1 worm cellular context compared by ENCODE assay signal in genomic region chrX:4523887-4524350, ce11.
TF ChIP-seq lines count a peak whose summit lies in the region.

Gene pdi-2, plus strand, starts transcription at chrX:4524155.

TF ChIP-seq in whole organism, L4 larva, 104 proteins besides CTCF, POLR2A, EP300 and RAD21 (continued from another document):
- TF ChIP-seq F26F4.8 (GFP tag; conservative IDR thresholded peaks at IDR 0.05; lab: Robert Waterston, UW): no peak
- peak; percentile 49 for TF ChIP-seq nhr-6 (tag; optimal IDR thresholded peaks at IDR 0.05; lab: Kevin White, UChicago)
- TF ChIP-seq mes-2 (tag; optimal IDR thresholded peaks at IDR 0.05; lab: Kevin White, UChicago; ENCODE audit: poor library complexity, severe bottlenecking): peak; percentile 48
- peak; percentile 13 for TF ChIP-seq nhr-102 (tag; optimal IDR thresholded peaks at IDR 0.05; lab: Kevin White, UChicago)
- TF ChIP-seq daf-19 (GFP tag; conservative IDR thresholded peaks at IDR 0.05; lab: Robert Waterston, UW): no peak
- peak; percentile 86 for TF ChIP-seq hmg-1.1 (GFP tag; IDR thresholded peaks at IDR 0.05; lab: Robert Waterston, UW)
- TF ChIP-seq nhr-28 (tag; optimal IDR thresholded peaks at IDR 0.05; lab: Kevin White, UChicago): peak; percentile 65
- TF ChIP-seq attf-4 (tag; optimal IDR thresholded peaks at IDR 0.05; lab: Kevin White, UChicago): no peak
- TF ChIP-seq ceh-28 (tag; optimal IDR thresholded peaks at IDR 0.05; lab: Kevin White, UChicago): no peak
- no peak for TF ChIP-seq ztf-11 (tag; optimal IDR thresholded peaks at IDR 0.05; lab: Kevin White, UChicago)
- TF ChIP-seq Y5F2A.4 (GFP tag; optimal IDR thresholded peaks at IDR 0.05; lab: Kevin White, UChicago): no peak
- TF ChIP-seq pha-4 (GFP tag; IDR thresholded peaks at IDR 0.05; lab: Robert Waterston, UW): peak; percentile 76
- no peak for TF ChIP-seq pha-4 (tag; optimal IDR thresholded peaks at IDR 0.05; lab: Kevin White, UChicago)
- no peak for TF ChIP-seq F44E2.7 (GFP tag; IDR thresholded peaks at IDR 0.05; lab: Robert Waterston, UW)
- TF ChIP-seq dpl-1 (GFP tag; optimal IDR thresholded peaks at IDR 0.05; lab: Kevin White, UChicago): peak; percentile 47
- no peak; the same call in 1 of the 2 replicates for TF ChIP-seq dmd-9 (GFP tag; IDR thresholded peaks at IDR 0.05; lab: Robert Waterston, UW)
- no peak for TF ChIP-seq lin-39 (tag; optimal IDR thresholded peaks at IDR 0.05; lab: Kevin White, UChicago)
- no peak for TF ChIP-seq snpc-4 (tag; optimal IDR thresholded peaks at IDR 0.05; lab: Kevin White, UChicago)
- TF ChIP-seq lin-1 (GFP tag; IDR thresholded peaks at IDR 0.05; lab: Robert Waterston, UW): peak; percentile 70; the same call in 1 of the 2 replicates
- peak; percentile 52; the same call in 1 of the 2 replicates for TF ChIP-seq D1046.2 (GFP tag; IDR thresholded peaks at IDR 0.05; lab: Robert Waterston, UW)
- no peak for TF ChIP-seq skn-1 (tag; optimal IDR thresholded peaks at IDR 0.05; lab: Kevin White, UChicago)
- 0 out of 4 replicates have a peak, but pooled peaks of 1 of the 2 experiments have one; percentile 15 for TF ChIP-seq madf-5 (GFP tag; IDR thresholded peaks at IDR 0.05; lab: Robert Waterston, UW)
- TF ChIP-seq jun-1 (tag; optimal IDR thresholded peaks at IDR 0.05; lab: Kevin White, UChicago): peak; percentile 31
- TF ChIP-seq lin-38 (GFP tag; IDR thresholded peaks at IDR 0.05; lab: Robert Waterston, UW): peak; percentile 43
- peak; percentile 52 for TF ChIP-seq fkh-10 (GFP tag; optimal IDR thresholded peaks at IDR 0.05; lab: Kevin White, UChicago)
- peak; percentile 87 for TF ChIP-seq mep-1 (tag; optimal IDR thresholded peaks at IDR 0.05; lab: Kevin White, UChicago)
- peak; percentile 90 for TF ChIP-seq ctbp-1 (GFP tag; IDR thresholded peaks at IDR 0.05; lab: Robert Waterston, UW)
- TF ChIP-seq sdz-12 (GFP tag; optimal IDR thresholded peaks at IDR 0.05; lab: Kevin White, UChicago): peak; percentile 27
- TF ChIP-seq nhr-237 (tag; optimal IDR thresholded peaks at IDR 0.05; lab: Kevin White, UChicago): no peak
- no peak for TF ChIP-seq ceh-82 (tag; optimal IDR thresholded peaks at IDR 0.05; lab: Kevin White, UChicago)
- TF ChIP-seq nhr-11 (tag; optimal IDR thresholded peaks at IDR 0.05; lab: Kevin White, UChicago): peak; percentile 44
- peak; percentile 32 for TF ChIP-seq nhr-48 (tag; optimal IDR thresholded peaks at IDR 0.05; lab: Kevin White, UChicago)
- TF ChIP-seq lim-7 (GFP tag; IDR thresholded peaks at IDR 0.05; lab: Robert Waterston, UW): no peak
- no peak for TF ChIP-seq F49E8.2 (tag; optimal IDR thresholded peaks at IDR 0.05; lab: Kevin White, UChicago; ENCODE audit: borderline replicate concordance)
- TF ChIP-seq lir-3 (tag; optimal IDR thresholded peaks at IDR 0.05; lab: Kevin White, UChicago): no peak
- no peak for TF ChIP-seq R02D3.7 (tag; optimal IDR thresholded peaks at IDR 0.05; lab: Kevin White, UChicago)
- TF ChIP-seq ceh-20 (GFP tag; IDR thresholded peaks at IDR 0.05; lab: Robert Waterston, UW): no peak
- TF ChIP-seq hlh-11 (tag; optimal IDR thresholded peaks at IDR 0.05; lab: Kevin White, UChicago): peak; percentile 94
- TF ChIP-seq unc-130 (GFP tag; optimal IDR thresholded peaks at IDR 0.05; lab: Kevin White, UChicago): no peak
- TF ChIP-seq madf-9 (GFP tag; conservative IDR thresholded peaks at IDR 0.05; lab: Robert Waterston, UW): peak; percentile 42; the same call in 1 of the 2 replicates
- TF ChIP-seq pqm-1 (tag; optimal IDR thresholded peaks at IDR 0.05; lab: Kevin White, UChicago): peak; percentile 23
- peak; percentile 81 for TF ChIP-seq T26A8.4 (GFP tag; IDR thresholded peaks at IDR 0.05; lab: Robert Waterston, UW)
- no peak for TF ChIP-seq egl-27 (tag; optimal IDR thresholded peaks at IDR 0.05; lab: Kevin White, UChicago)
- TF ChIP-seq daf-12 (tag; optimal IDR thresholded peaks at IDR 0.05; lab: Kevin White, UChicago): no peak
- TF ChIP-seq daf-8 (GFP tag; IDR thresholded peaks at IDR 0.05; lab: Robert Waterston, UW): no peak
- no peak for TF ChIP-seq vab-7 (GFP tag; IDR thresholded peaks at IDR 0.05; lab: Robert Waterston, UW)
- TF ChIP-seq cey-2 (tag; optimal IDR thresholded peaks at IDR 0.05; lab: Kevin White, UChicago; ENCODE audit: borderline replicate concordance, insufficient read depth): no peak
- TF ChIP-seq ama-1 (optimal IDR thresholded peaks at IDR 0.05; lab: Kevin White, UChicago): peak; percentile 76
